Worm (Caenorhabditis elegans) whole organism, mixed stage, embryonic: ENCODE results near the gene Y62E10A.19.
A peak's percentile ranks its signal among the peaks of the same experiment; 100 is the strongest.

ENCODE experiments used
- ces-1 ChIP-seq: fragments of 150-350 bp; optimal IDR thresholded peaks from 2 replicates; lab custom pipeline; 2014; ENCODE audit warnings: missing biosample characterization, missing genetic modification reagents, missing genetic modification characterization
- elt-3 ChIP-seq: fragments of 150-350 bp; optimal IDR thresholded peaks from 2 replicates; lab custom pipeline; 2014; ENCODE audit warnings: missing biosample characterization, missing genetic modification characterization
- ham-2 ChIP-seq: fragments of 200-800 bp; sonication (Bioruptor generic); optimal IDR thresholded peaks from 2 replicates; lab custom pipeline; 2018; ENCODE audit warnings: mild to moderate bottlenecking, missing genetic modification characterization, missing compliant biosample characterization
- nhr-28 ChIP-seq: fragments of 150-350 bp; optimal IDR thresholded peaks from 2 replicates; lab custom pipeline; 2014; ENCODE audit warnings: missing biosample characterization, missing genetic modification characterization
- pha-4 ChIP-seq: fragments of 150-350 bp; optimal IDR thresholded peaks from 2 replicates; lab custom pipeline; 2018; ENCODE audit warnings: missing biosample characterization, missing genetic modification reagents, missing genetic modification characterization
- snpc-4 ChIP-seq: fragments of 150-350 bp; optimal IDR thresholded peaks from 2 replicates; lab custom pipeline; 2014; ENCODE audit warnings: missing biosample characterization, missing genetic modification characterization
- unc-39 ChIP-seq: fragments of 150-350 bp; optimal IDR thresholded peaks from 2 replicates; lab custom pipeline; 2014; ENCODE audit warnings: missing biosample characterization, missing genetic modification characterization
- ztf-11 ChIP-seq: fragments of 150-350 bp; optimal IDR thresholded peaks from 2 replicates; lab custom pipeline; 2014; ENCODE audit warnings: missing biosample characterization, missing genetic modification characterization

DNA sequence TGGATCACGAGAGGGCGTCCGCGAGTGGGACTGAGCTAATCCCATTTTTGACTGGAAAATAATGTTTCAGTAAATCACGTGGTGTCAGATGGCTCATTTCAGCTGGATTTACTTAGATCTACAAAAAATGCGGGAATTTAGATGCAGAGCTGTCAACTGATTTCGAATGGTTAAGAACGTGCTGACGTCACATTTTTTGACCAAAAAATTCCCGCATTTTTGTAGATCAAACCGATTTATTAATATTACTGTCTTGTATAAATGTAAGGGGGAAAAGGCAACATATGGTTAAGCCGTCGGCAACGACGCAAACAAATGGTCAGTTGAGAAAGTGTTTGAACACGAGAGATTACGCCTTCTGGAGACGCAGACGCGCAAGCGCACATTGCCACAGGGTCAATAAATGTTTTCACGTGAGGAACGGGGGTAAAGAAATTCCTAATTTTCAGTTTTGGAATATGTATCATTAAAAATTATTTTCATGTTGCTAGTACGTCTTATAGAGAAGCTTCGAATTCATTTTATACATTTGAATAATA, 4.8 kb upstream of the Y62E10A.19 start, which contains the start of gene gcl-1:
- no peak for TF ChIP-seq elt-3 (tag; lab: Kevin White, UChicago)
- TF ChIP-seq snpc-4 = no peak
- no peak for TF ChIP-seq nhr-28
- TF ChIP-seq pha-4 = peak; percentile 31
- no peak for TF ChIP-seq unc-39
- TF ChIP-seq ces-1 = peak; percentile 17
- TF ChIP-seq ham-2 = no peak
- TF ChIP-seq ztf-11 (tag; lab: Kevin White, UChicago) = no peak
